Worm (Caenorhabditis elegans) whole organism, young adult: ENCODE data around the gene eff-1.
A peak's percentile ranks its signal among the peaks of the same experiment; 100 is the strongest.

Experiments
- B0019.2 ChIP-seq: fragments of 200-800 bp; sonication (Bioruptor generic); conservative IDR thresholded peaks from 2 replicates; pipeline ENCODE4 v1.3.6; 2022; ENCODE audit warnings: missing genetic modification reagents, missing genetic modification characterization, missing compliant biosample characterization
- B0035.1 ChIP-seq: sonication (generic microtip); optimal IDR thresholded peaks from 2 replicates; lab custom pipeline; 2016; ENCODE audit warnings: missing genetic modification characterization, mild to moderate bottlenecking, missing compliant biosample characterization, missing genotype, missing genetic modification reagents
- B0261.1 ChIP-seq: sonication (generic microtip); optimal IDR thresholded peaks from 2 replicates; lab custom pipeline; 2016; ENCODE audit warnings: mild to moderate bottlenecking, missing genetic modification characterization, moderate library complexity, missing compliant biosample characterization
- B0336.3 ChIP-seq: fragments of 200-800 bp; sonication (Bioruptor generic); IDR thresholded peaks from 2 replicates; pipeline ENCODE4 v1.3.6; 2022; ENCODE audit warnings: missing genetic modification characterization, missing compliant biosample characterization
- C06A6.2 ChIP-seq: fragments of 200-800 bp; sonication (Bioruptor generic); conservative IDR thresholded peaks from 2 replicates; pipeline ENCODE4 v1.3.6; 2022; ENCODE audit warnings: missing genetic modification characterization, missing compliant biosample characterization
- C17E4.6 ChIP-seq: fragments of 200-800 bp; sonication (Bioruptor generic); IDR thresholded peaks from 2 replicates; pipeline ENCODE4 v1.3.6; 2022; ENCODE audit warnings: missing genetic modification reagents, missing genetic modification characterization, missing compliant biosample characterization
- F22D6.2 ChIP-seq: sonication (generic microtip); optimal IDR thresholded peaks from 2 replicates; lab custom pipeline; 2016; ENCODE audit warnings: mild to moderate bottlenecking, missing genetic modification characterization, missing compliant biosample characterization
- F23B12.7 ChIP-seq: sonication (generic microtip); optimal IDR thresholded peaks from 2 replicates; lab custom pipeline; 2017; ENCODE audit warnings: missing genetic modification characterization, mild to moderate bottlenecking, missing compliant biosample characterization, antibody characterized with exemption, moderate library complexity; ENCODE audit not compliant: insufficient read depth
- F37B4.10 ChIP-seq: fragments of 200-800 bp; sonication (Bioruptor generic); IDR thresholded peaks from 2 replicates; pipeline ENCODE4 v1.3.6; 2022; ENCODE audit warnings: missing genetic modification characterization, missing compliant biosample characterization
- F55B11.4 ChIP-seq: sonication (generic microtip); optimal IDR thresholded peaks from 2 replicates; lab custom pipeline; 2016; ENCODE audit warnings: missing compliant biosample characterization, missing genetic modification characterization, borderline replicate concordance; ENCODE audit not compliant: insufficient read depth
- F57A8.1 ChIP-seq: fragments of 200-800 bp; sonication (Bioruptor generic); optimal IDR thresholded peaks from 2 replicates; lab custom pipeline; 2018; ENCODE audit warnings: mild to moderate bottlenecking, missing genetic modification characterization, moderate library complexity, missing compliant biosample characterization
- F57C9.4 ChIP-seq: sonication (generic microtip); optimal IDR thresholded peaks from 2 replicates; lab custom pipeline; 2017; ENCODE audit warnings: mild to moderate bottlenecking, missing genetic modification characterization, missing compliant biosample characterization
- T07F8.4 ChIP-seq: sonication (generic microtip); optimal IDR thresholded peaks from 2 replicates; lab custom pipeline; 2016; ENCODE audit warnings: mild to moderate bottlenecking, missing genetic modification characterization, moderate library complexity, missing compliant biosample characterization
- Y53G8AR.9 ChIP-seq: fragments of 200-800 bp; sonication (Bioruptor generic); conservative IDR thresholded peaks from 2 replicates; pipeline ENCODE4 v1.3.6; 2022; ENCODE audit warnings: missing genetic modification reagents, missing genetic modification characterization, missing compliant biosample characterization
- Y56A3A.18 ChIP-seq: fragments of 200-800 bp; sonication (Bioruptor generic); IDR thresholded peaks from 2 replicates; pipeline ENCODE4 v1.3.6; 2022; ENCODE audit warnings: missing genetic modification reagents, missing genetic modification characterization, missing compliant biosample characterization
- Y79H2A.3 ChIP-seq: fragments of 200-800 bp; sonication (Bioruptor generic); conservative IDR thresholded peaks from 2 replicates; pipeline ENCODE4 v1.3.6; 2022; ENCODE audit warnings: missing genetic modification reagents, missing genetic modification characterization, missing compliant biosample characterization
- ZK185.1 ChIP-seq: sonication (generic microtip); optimal IDR thresholded peaks from 2 replicates; lab custom pipeline; 2016; ENCODE audit warnings: mild to moderate bottlenecking, missing genetic modification characterization, missing compliant biosample characterization; ENCODE audit not compliant: poor library complexity, severe bottlenecking
- aptf-2 ChIP-seq: fragments of 200-800 bp; sonication (Bioruptor generic); conservative IDR thresholded peaks from 2 replicates; pipeline ENCODE4 v1.3.6; 2022; ENCODE audit warnings: missing genetic modification reagents, missing genetic modification characterization, missing compliant biosample characterization
- athp-1 ChIP-seq: sonication (generic microtip); optimal IDR thresholded peaks from 2 replicates; lab custom pipeline; 2017; ENCODE audit warnings: mild to moderate bottlenecking, missing genetic modification characterization, missing compliant biosample characterization
- attf-6 ChIP-seq: fragments of 200-800 bp; sonication (Bioruptor generic); IDR thresholded peaks from 2 replicates; pipeline ENCODE4 v1.3.6; 2022; ENCODE audit warnings: missing genetic modification reagents, missing genetic modification characterization, missing compliant biosample characterization
- cebp-2 ChIP-seq: fragments of 200-800 bp; sonication (Bioruptor generic); IDR thresholded peaks from 2 replicates; pipeline ENCODE4 v1.3.6; 2022; ENCODE audit warnings: missing genetic modification characterization, missing compliant biosample characterization
- ceh-91 ChIP-seq: fragments of 200-800 bp; sonication (Bioruptor generic); IDR thresholded peaks from 2 replicates; pipeline ENCODE4 v1.3.6; 2022; ENCODE audit warnings: missing genetic modification reagents, missing genetic modification characterization, missing compliant biosample characterization
- egrh-3 ChIP-seq: fragments of 200-800 bp; sonication (Bioruptor generic); IDR thresholded peaks from 2 replicates; pipeline ENCODE4 v1.3.6; 2022; ENCODE audit warnings: missing genetic modification reagents, missing genetic modification characterization, missing compliant biosample characterization
- ekl-4 ChIP-seq: fragments of 200-800 bp; sonication (Bioruptor generic); IDR thresholded peaks from 2 replicates; pipeline ENCODE4 v1.3.6; 2022; ENCODE audit warnings: missing genetic modification reagents, missing genetic modification characterization, missing compliant biosample characterization
- ets-4 ChIP-seq: fragments of 200-800 bp; sonication (Bioruptor generic); optimal IDR thresholded peaks from 2 replicates; lab custom pipeline; 2018; ENCODE audit warnings: mild to moderate bottlenecking, missing genetic modification characterization, missing compliant biosample characterization
- fkh-3 ChIP-seq: sonication (generic microtip); optimal IDR thresholded peaks from 2 replicates; lab custom pipeline; 2016; ENCODE audit warnings: mild to moderate bottlenecking, missing genetic modification characterization, missing compliant biosample characterization
- him-1 ChIP-seq: sonication (generic microtip); optimal IDR thresholded peaks from 2 replicates; lab custom pipeline; 2016; ENCODE audit warnings: missing genotype, missing genetic modification reagents, missing genetic modification characterization, missing compliant biosample characterization
- hsf-1 ChIP-seq: fragments of 200-800 bp; sonication (Bioruptor generic); IDR thresholded peaks from 2 replicates; pipeline ENCODE4 v1.3.6; 2022; ENCODE audit warnings: missing genetic modification reagents, missing genetic modification characterization, missing compliant biosample characterization
- lag-1 ChIP-seq: fragments of 200-800 bp; sonication (Bioruptor generic); IDR thresholded peaks from 2 replicates; pipeline ENCODE4 v1.3.6; 2022; ENCODE audit warnings: missing genetic modification reagents, missing genetic modification characterization, missing compliant biosample characterization
- let-607 ChIP-seq, 2 experiments: fragments of 200-800 bp in 1 of 2; sonication (Bioruptor generic) in 1 of 2; sonication (generic microtip) in 1 of 2; optimal IDR thresholded peaks; 2 replicates each; lab custom pipeline; 2016 to 2018; ENCODE audit warnings: mild to moderate bottlenecking in 2 of 2, missing compliant biosample characterization in 2 of 2, missing genetic modification characterization in 2 of 2, moderate library complexity in 2 of 2, missing genotype in 1 of 2
- lin-40 ChIP-seq: sonication (generic microtip); optimal IDR thresholded peaks from 2 replicates; lab custom pipeline; 2016; ENCODE audit warnings: missing genetic modification characterization, mild to moderate bottlenecking, missing compliant biosample characterization, missing genotype, missing genetic modification reagents
- lir-1 ChIP-seq: fragments of 200-800 bp; sonication (Bioruptor generic); conservative IDR thresholded peaks from 2 replicates; pipeline ENCODE4 v1.3.6; 2022; ENCODE audit warnings: missing genetic modification reagents, missing genetic modification characterization, missing compliant biosample characterization
- madf-10 ChIP-seq: sonication (generic microtip); optimal IDR thresholded peaks from 2 replicates; lab custom pipeline; 2016; ENCODE audit warnings: mild to moderate bottlenecking, missing genetic modification characterization, missing compliant biosample characterization
- madf-6 ChIP-seq: fragments of 200-800 bp; sonication (Bioruptor generic); IDR thresholded peaks from 2 replicates; pipeline ENCODE4 v1.3.6; 2022; ENCODE audit warnings: missing genetic modification reagents, missing genetic modification characterization, missing compliant biosample characterization
- nfya-2 ChIP-seq: fragments of 200-800 bp; sonication (Bioruptor generic); IDR thresholded peaks from 2 replicates; pipeline ENCODE4 v1.3.6; 2022; ENCODE audit warnings: missing genetic modification reagents, missing genetic modification characterization, missing compliant biosample characterization
- nhr-179 ChIP-seq: sonication (generic microtip); optimal IDR thresholded peaks from 2 replicates; lab custom pipeline; 2016; ENCODE audit warnings: mild to moderate bottlenecking, missing genetic modification characterization, missing compliant biosample characterization
- pha-4 ChIP-seq: fragments of 150-350 bp; sonication (generic microtip); optimal IDR thresholded peaks from 2 replicates; lab custom pipeline; 2014; ENCODE audit warnings: missing biosample characterization, missing genetic modification reagents, missing genetic modification characterization
- repo-1 ChIP-seq: sonication (generic microtip); optimal IDR thresholded peaks from 2 replicates; lab custom pipeline; 2017; ENCODE audit warnings: mild to moderate bottlenecking, missing genetic modification characterization, missing compliant biosample characterization
- sdz-38 ChIP-seq: sonication (generic microtip); optimal IDR thresholded peaks from 2 replicates; lab custom pipeline; 2016; ENCODE audit warnings: missing genotype, missing genetic modification characterization, missing compliant biosample characterization
- snpc-1.3 ChIP-seq: sonication (generic microtip); optimal IDR thresholded peaks from 2 replicates; lab custom pipeline; 2017; ENCODE audit warnings: missing genetic modification characterization, mild to moderate bottlenecking, missing compliant biosample characterization, antibody characterized with exemption, moderate library complexity, missing genotype, missing genetic modification reagents; ENCODE audit not compliant: insufficient read depth
- snpc-4 ChIP-seq, 5 experiments: fragments of 150-350 bp in 1 of 5; sonication (generic microtip) in 4 of 5; optimal IDR thresholded peaks; 2 replicates each; lab custom pipeline; 2014 to 2018; ENCODE audit warnings: missing genetic modification characterization in 5 of 5, missing biosample characterization in 3 of 5, antibody characterized with exemption in 2 of 5, mild to moderate bottlenecking in 2 of 5, missing compliant biosample characterization in 2 of 5, missing genotype in 2 of 5, moderate library complexity in 2 of 5, missing genetic modification reagents in 1 of 5
- sptf-2 ChIP-seq: fragments of 200-800 bp; sonication (Bioruptor generic); optimal IDR thresholded peaks from 2 replicates; lab custom pipeline; 2018; ENCODE audit warnings: mild to moderate bottlenecking, missing genetic modification characterization, missing compliant biosample characterization
- tlf-1 ChIP-seq: fragments of 200-800 bp; sonication (Bioruptor generic); optimal IDR thresholded peaks from 2 replicates; lab custom pipeline; 2018; ENCODE audit warnings: mild to moderate bottlenecking, missing genetic modification characterization, missing compliant biosample characterization
- ztf-22 ChIP-seq: fragments of 200-800 bp; sonication (Bioruptor generic); optimal IDR thresholded peaks from 2 replicates; lab custom pipeline; 2018; ENCODE audit warnings: mild to moderate bottlenecking, missing genetic modification characterization, moderate library complexity, missing compliant biosample characterization
- ztf-25 ChIP-seq: fragments of 200-800 bp; sonication (Bioruptor generic); IDR thresholded peaks from 2 replicates; pipeline ENCODE4 v1.3.6; 2022; ENCODE audit warnings: missing genetic modification reagents, missing genetic modification characterization, missing compliant biosample characterization
- ztf-26 ChIP-seq: sonication (generic microtip); optimal IDR thresholded peaks from 2 replicates; lab custom pipeline; 2017; ENCODE audit warnings: missing genetic modification characterization, missing compliant biosample characterization
- ztf-3 ChIP-seq: fragments of 200-800 bp; sonication (Bioruptor generic); optimal IDR thresholded peaks from 2 replicates; lab custom pipeline; 2018; ENCODE audit warnings: mild to moderate bottlenecking, missing genetic modification characterization, missing compliant biosample characterization

eff-1 gene

ce11 chrII:8328820-8329339 lies 17.6 kb upstream of the eff-1 start, which contains the start of gene hel-1 (continued):
- no peak for TF ChIP-seq F22D6.2 (tag; lab: Kevin White, UChicago)
- no peak for TF ChIP-seq ets-4 (GFP tag; lab: Kevin White, UChicago)
- peak; percentile 45 for TF ChIP-seq ZK185.1 (tag; lab: Kevin White, UChicago)
- no peak for TF ChIP-seq ztf-22 (GFP tag; lab: Kevin White, UChicago)
- no peak for TF ChIP-seq ztf-3 (GFP tag; lab: Kevin White, UChicago)
- peak; percentile 83 for TF ChIP-seq ekl-4 (GFP tag; lab: Robert Waterston, UW)
- no peak for TF ChIP-seq lag-1 (GFP tag; lab: Robert Waterston, UW)
- no peak for TF ChIP-seq let-607 (tag; optimal IDR thresholded peaks at IDR 0.05; lab: Kevin White, UChicago)
- no peak for TF ChIP-seq B0019.2 (GFP tag; lab: Robert Waterston, UW)
- no peak for TF ChIP-seq snpc-4 (GFP tag; optimal IDR thresholded peaks at IDR 0.05; lab: Kevin White, UChicago)
- TF ChIP-seq snpc-4 (tag; optimal IDR thresholded peaks at IDR 0.05; lab: Kevin White, UChicago): no peak
- no peak for TF ChIP-seq B0261.1 (tag; lab: Kevin White, UChicago)
- TF ChIP-seq tlf-1 (GFP tag; lab: Kevin White, UChicago): peak; percentile 2
- TF ChIP-seq repo-1 (tag; lab: Kevin White, UChicago): no peak
- TF ChIP-seq B0336.3 (GFP tag; lab: Robert Waterston, UW): no peak
- peak; percentile 61 for TF ChIP-seq madf-10
- TF ChIP-seq F23B12.7 (tag; lab: Kevin White, UChicago): no peak
- peak; percentile 63 for TF ChIP-seq ceh-91
- TF ChIP-seq sdz-38 (tag; lab: Kevin White, UChicago): no peak
- no peak for TF ChIP-seq sptf-2 (GFP tag; lab: Kevin White, UChicago)
- no peak for TF ChIP-seq Y56A3A.18 (GFP tag; lab: Robert Waterston, UW)
- TF ChIP-seq him-1 (tag; lab: Kevin White, UChicago): no peak
- TF ChIP-seq aptf-2 (GFP tag; lab: Robert Waterston, UW): no peak
- 0 out of 2 replicates have a peak, but pooled peaks have one; percentile 29 for TF ChIP-seq attf-6 (GFP tag; lab: Robert Waterston, UW)
- TF ChIP-seq T07F8.4 (tag; lab: Kevin White, UChicago): no peak
- peak; percentile 90 for TF ChIP-seq madf-6 (GFP tag; lab: Robert Waterston, UW)
- no peak for TF ChIP-seq lin-40 (tag; lab: Kevin White, UChicago)
- no peak for TF ChIP-seq F37B4.10 (GFP tag; lab: Robert Waterston, UW)
- peak; percentile 57; the same call in 1 of the 2 replicates for TF ChIP-seq hsf-1 (GFP tag; lab: Robert Waterston, UW)
- TF ChIP-seq Y53G8AR.9 (GFP tag; lab: Robert Waterston, UW): peak; percentile 53; the same call in 1 of the 2 replicates
- TF ChIP-seq nfya-2 (GFP tag; lab: Robert Waterston, UW): no peak
- no peak for TF ChIP-seq fkh-3 (tag; lab: Kevin White, UChicago)
- no peak for TF ChIP-seq B0035.1 (tag; lab: Kevin White, UChicago)
- 0 out of 2 replicates have a peak, but pooled peaks have one; percentile 26 for TF ChIP-seq lir-1 (GFP tag; lab: Robert Waterston, UW)
- no peak for TF ChIP-seq pha-4
- TF ChIP-seq Y79H2A.3 (GFP tag; lab: Robert Waterston, UW): no peak
- TF ChIP-seq cebp-2 (GFP tag; lab: Robert Waterston, UW): no peak
- TF ChIP-seq snpc-1.3 (tag; lab: Kevin White, UChicago): no peak
- TF ChIP-seq nhr-179 (tag; lab: Kevin White, UChicago): no peak
- TF ChIP-seq C17E4.6 (GFP tag; lab: Robert Waterston, UW): no peak
- no peak for TF ChIP-seq athp-1 (tag; lab: Kevin White, UChicago)
- no peak for TF ChIP-seq F57C9.4
- TF ChIP-seq F55B11.4 (tag; lab: Kevin White, UChicago): no peak
- no peak for TF ChIP-seq C06A6.2 (GFP tag; lab: Robert Waterston, UW)
- no peak for TF ChIP-seq ztf-26 (tag; lab: Kevin White, UChicago)
- no peak for TF ChIP-seq F57A8.1 (GFP tag; lab: Kevin White, UChicago)
- no peak for TF ChIP-seq ztf-25 (GFP tag; lab: Robert Waterston, UW)
- TF ChIP-seq egrh-3 (GFP tag; lab: Robert Waterston, UW): no peak
